Worm (Caenorhabditis elegans) whole organism, dauer: ENCODE data around the gene fbxc-36.
"Not testable (repeated sequence)": the region's sequence is repeated elsewhere in the genome, so short reads cannot be mapped to it uniquely, and the experiment has no call there.

Experiments
- unc-62 ChIP-seq: sonication (generic microtip); optimal IDR thresholded peaks from 2 replicates; lab custom pipeline; 2017; ENCODE audit warnings: missing biosample characterization, missing genetic modification reagents, missing genetic modification characterization

fbxc-36 gene

DNA sequence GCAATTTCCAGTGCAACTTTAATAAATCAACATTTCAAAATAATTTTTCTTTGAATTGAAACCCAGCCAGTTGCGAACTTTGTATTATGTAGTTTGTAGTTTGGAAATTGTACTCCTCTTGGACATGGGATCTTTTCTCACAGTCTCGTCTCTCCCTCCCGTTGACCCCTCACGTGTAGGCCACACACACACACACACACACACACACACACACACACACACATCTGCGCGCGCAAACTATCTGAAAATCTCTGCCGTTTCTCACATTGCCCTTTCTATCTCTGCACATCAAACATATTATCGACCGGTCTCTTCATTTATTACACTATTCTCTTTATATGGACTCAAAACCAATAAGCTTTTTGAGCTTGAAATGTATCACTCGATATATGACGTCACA, at the start of gene fbxc-36:
TSS of gene fbxc-36 (plus strand) at position 205 of the 400 bp plus-strand sequence.
- no peak for TF ChIP-seq unc-62 (GFP tag; lab: Kevin White, UChicago)

ce11 chrII:900720-901332, 40.0 kb upstream of the fbxc-36 start, which contains the start of gene T07D3.9:
T07D3.9 (minus strand) TSS chrII:900913.
- no peak for TF ChIP-seq unc-62 (GFP tag; lab: Kevin White, UChicago)

- no peak for TF ChIP-seq unc-62 (GFP tag; lab: Kevin White, UChicago)
These were observed 39.2 kb upstream of the fbxc-36 start, which contains the start of gene T07D3.2 for ce11 chrII:901632-902031. T07D3.2 (plus strand) TSS chrII:901932.

- TF ChIP-seq unc-62 (GFP tag; lab: Kevin White, UChicago), result no peak
These were observed 35.4 kb upstream of the fbxc-36 start for ce11 chrII:905335-905734.

DNA sequence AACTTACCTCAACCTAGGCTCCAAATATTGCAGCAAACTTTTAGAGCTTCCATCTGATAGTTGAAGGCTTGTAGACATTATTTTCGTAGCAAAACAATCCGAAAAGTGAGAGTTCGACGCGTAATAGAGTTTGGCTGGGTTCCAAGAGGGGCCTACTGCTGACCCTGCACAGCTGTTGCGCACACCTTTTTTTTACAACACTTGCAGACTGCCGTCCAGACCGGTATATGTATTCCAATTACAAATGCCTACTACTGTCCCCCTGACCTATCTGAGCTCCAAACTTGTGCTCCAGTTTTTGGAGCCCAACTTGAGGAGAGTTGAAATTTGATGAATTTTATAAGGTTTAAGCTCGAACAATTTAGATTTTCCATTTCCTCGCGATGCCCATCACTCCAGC, 31.2 kb upstream of the fbxc-36 start, which contains the start of the genes fbxc-24 and fbxc-27:
TSS of gene fbxc-24 (minus strand) at position 101 of the 400 bp plus-strand sequence.
TSS of gene fbxc-27 (plus strand) at position 216 of the 400 bp plus-strand sequence.
- TF ChIP-seq unc-62 (GFP tag; lab: Kevin White, UChicago), result no peak

ce11 chrII:911680-912079, 29.1 kb upstream of the fbxc-36 start, which contains the start of gene fbxc-31:
fbxc-31 (plus strand) TSS chrII:911980.
- TF ChIP-seq unc-62 (GFP tag; lab: Kevin White, UChicago), result no peak

ce11 chrII:913222-913722, 27.5 kb upstream of the fbxc-36 start, which contains the start of gene fbxc-33:
fbxc-33 (plus strand) TSS chrII:913672.
- no peak for TF ChIP-seq unc-62 (GFP tag; lab: Kevin White, UChicago)

ce11 chrII:915206-915605, 25.6 kb upstream of the fbxc-36 start:
- TF ChIP-seq unc-62 (GFP tag; lab: Kevin White, UChicago), result no peak

DNA sequence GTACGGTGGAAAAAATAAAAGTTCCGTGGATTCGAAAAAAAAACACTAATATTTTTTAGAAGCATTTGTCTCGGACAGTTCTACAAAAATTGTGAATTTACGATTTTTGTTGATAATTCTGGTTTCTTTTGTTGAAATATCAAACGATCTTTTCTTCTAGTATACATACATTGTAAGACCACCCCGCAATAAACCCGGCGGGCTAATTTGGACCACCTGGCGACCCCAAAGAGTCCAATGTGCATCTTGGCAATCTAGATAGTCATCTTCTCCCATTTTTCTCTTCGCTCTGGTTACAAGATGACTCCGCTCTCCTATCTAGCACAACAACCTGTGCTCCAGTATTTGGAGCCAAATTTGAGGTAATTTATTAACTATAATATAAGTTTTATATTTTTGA, 25.0 kb upstream of the fbxc-36 start, which contains the start of gene fbxc-29:
TSS of gene fbxc-29 (plus strand) at position 301 of the 400 bp plus-strand sequence.
- no peak for TF ChIP-seq unc-62 (GFP tag; lab: Kevin White, UChicago)

DNA sequence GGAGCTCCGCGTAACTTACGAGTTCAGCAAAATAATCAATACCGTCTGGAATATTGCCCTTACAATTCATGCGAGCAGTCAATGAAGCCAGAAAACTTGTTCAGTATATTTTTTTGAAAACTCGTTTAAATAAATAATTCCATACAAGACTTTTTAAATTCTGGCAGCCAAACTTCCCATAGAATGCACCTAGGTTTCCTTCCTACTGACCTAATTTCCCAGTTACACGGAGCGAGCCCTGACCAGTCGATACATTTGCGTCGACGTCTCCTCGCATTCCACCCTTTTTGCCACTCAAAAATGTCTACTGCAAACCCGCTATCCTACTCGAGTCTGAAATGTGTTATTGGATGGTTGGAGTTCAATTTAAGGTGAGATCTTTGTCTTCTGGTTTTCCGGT, 23.5 kb upstream of the fbxc-36 start, which contains the start of gene fbxc-30:
TSS of gene fbxc-30 (plus strand) at position 301 of the 400 bp plus-strand sequence.
- no peak for TF ChIP-seq unc-62 (GFP tag; lab: Kevin White, UChicago)

- TF ChIP-seq unc-62 (GFP tag; lab: Kevin White, UChicago), result no peak
These were observed 20.5 kb upstream of the fbxc-36 start for ce11 chrII:920326-920725.

ce11 chrII:922778-923177, 18.0 kb upstream of the fbxc-36 start:
- TF ChIP-seq unc-62 (GFP tag; lab: Kevin White, UChicago), result no peak

DNA sequence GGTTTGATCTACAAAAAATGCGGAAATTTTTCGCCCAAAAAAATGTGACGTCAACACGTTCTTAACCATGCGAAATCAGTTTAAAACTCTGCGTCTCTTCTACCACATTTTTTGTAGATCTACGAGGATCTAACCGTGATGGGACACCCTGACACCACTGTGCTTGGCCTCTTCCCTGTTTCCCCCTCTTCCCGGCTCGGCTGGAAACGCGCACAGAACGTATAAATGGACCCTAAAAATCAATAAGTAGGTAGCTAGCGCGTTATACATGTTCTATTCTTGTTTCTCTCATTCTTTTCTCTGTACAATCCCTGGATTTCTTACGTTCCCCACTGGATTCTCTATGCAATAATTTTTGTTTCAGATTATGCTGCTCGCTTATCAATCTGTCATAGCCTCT, 17.3 kb upstream of the fbxc-36 start, which contains the start of gene fbxc-28:
TSS of gene fbxc-28 (plus strand) at position 301 of the 400 bp plus-strand sequence.
- TF ChIP-seq unc-62 (GFP tag; lab: Kevin White, UChicago), result no peak

ce11 chrII:927331-927730, 13.5 kb upstream of the fbxc-36 start, which contains the start of gene R07C3.13:
R07C3.13 (minus strand) TSS chrII:927431.
- TF ChIP-seq unc-62 (GFP tag; lab: Kevin White, UChicago), result no peak

DNA sequence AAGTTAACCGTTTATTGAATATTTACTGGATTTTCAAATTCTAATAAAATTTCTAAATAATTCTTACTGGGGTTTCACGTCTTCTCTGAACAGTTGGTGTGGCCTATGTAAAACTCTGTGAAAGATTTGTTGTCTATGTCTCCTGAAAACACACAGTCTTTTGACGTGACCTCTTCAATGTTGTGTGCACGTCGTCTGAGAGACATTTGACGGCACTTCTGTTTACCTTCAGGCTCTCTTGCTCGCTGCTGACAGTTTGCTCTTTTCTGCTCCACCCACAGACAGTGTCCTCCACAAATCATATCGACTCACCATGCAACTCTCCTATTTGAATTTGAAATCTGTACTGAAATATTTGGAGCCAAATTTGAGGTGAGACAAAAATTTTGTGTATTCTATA, 9.9 kb upstream of the fbxc-36 start, which contains the start of gene fbxc-34:
TSS of gene fbxc-34 (plus strand) at position 301 of the 400 bp plus-strand sequence.
- TF ChIP-seq unc-62 (GFP tag; lab: Kevin White, UChicago), result not testable (repeated sequence)

DNA sequence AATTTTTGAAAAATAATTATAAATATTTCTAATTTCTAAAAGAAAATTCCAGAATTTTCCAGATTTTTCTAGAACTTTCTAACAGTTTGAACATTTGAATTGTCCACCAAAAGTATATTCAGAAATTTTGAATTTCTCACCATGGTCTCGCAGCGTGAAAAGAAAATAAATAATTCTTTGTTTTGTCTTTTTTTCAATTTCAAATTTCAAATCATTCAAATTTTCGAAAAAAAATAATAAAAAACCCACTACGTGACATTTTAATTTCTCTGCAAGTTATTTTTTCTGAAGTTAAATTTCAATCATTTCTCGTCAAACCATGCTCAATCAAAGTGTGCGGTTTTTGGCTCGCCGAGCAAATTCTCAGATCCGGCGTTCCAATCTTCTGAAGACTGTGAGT, 8.1 kb upstream of the fbxc-36 start, which contains the start of gene acs-15:
TSS of gene acs-15 (plus strand) at position 301 of the 400 bp plus-strand sequence.
- no peak for TF ChIP-seq unc-62 (GFP tag; lab: Kevin White, UChicago)
